Worm (Caenorhabditis elegans) whole organism, late embryonic: Measurements from ENCODE around the gene anmt-1.

ENCODE experiments used
- ceh-31 ChIP-seq: sonication (generic microtip); optimal IDR thresholded peaks from 2 replicates; lab custom pipeline; 2016; ENCODE audit warnings: missing genetic modification characterization, missing compliant biosample characterization
- elt-2 ChIP-seq: sonication (generic microtip); optimal IDR thresholded peaks from 2 replicates; lab custom pipeline; 2016; ENCODE audit warnings: missing genetic modification reagents, missing genetic modification characterization, missing compliant biosample characterization
- pha-4 ChIP-seq: fragments of 150-350 bp; optimal IDR thresholded peaks from 2 replicates; lab custom pipeline; 2018; ENCODE audit warnings: missing biosample characterization, missing genetic modification reagents, missing genetic modification characterization
- unc-3 ChIP-seq, 2 experiments: fragments of 200-800 bp in 1 of 2; sonication (Bioruptor generic) in 1 of 2; sonication (generic microtip) in 1 of 2; conservative IDR thresholded peaks in 1 of 2; optimal IDR thresholded peaks in 1 of 2; 2 replicates each; pipeline versions ENCODE4 v1.3.6 to Lab custom; 2016 to 2022; ENCODE audit warnings: missing compliant biosample characterization in 2 of 2, missing genetic modification characterization in 2 of 2, missing genetic modification reagents in 1 of 2
- unc-55 ChIP-seq: sonication (generic microtip); optimal IDR thresholded peaks from 2 replicates; lab custom pipeline; 2017; ENCODE audit warnings: missing biosample characterization, missing genetic modification reagents, missing genetic modification characterization

DNA sequence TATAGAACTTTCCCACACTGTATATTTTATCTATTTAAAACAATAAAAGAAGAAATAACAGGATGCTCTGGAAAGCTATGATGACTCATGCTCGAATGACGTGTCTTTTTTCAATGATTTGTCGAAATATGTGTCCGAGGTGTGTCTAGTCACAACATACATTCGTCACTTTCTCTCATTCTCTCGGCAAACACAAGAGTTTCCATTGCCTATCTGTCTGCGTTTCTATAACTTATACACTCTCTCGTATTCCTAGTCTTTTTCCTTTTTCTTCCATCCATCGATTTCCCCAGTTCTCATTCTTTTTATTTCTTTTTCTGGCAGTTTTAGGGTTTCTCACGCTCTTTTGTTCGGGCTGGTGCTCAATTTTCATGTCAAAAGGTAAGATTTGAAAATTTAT lies 12.1 kb downstream of the anmt-1 start:
- TF ChIP-seq unc-55, result no peak
- no peak for TF ChIP-seq ceh-31 (tag; lab: Kevin White, UChicago)
- no peak for TF ChIP-seq unc-3 (GFP tag; conservative IDR thresholded peaks at IDR 0.05; lab: Robert Waterston, UW)
- TF ChIP-seq unc-3 (tag; optimal IDR thresholded peaks at IDR 0.05; lab: Kevin White, UChicago), result no peak
- TF ChIP-seq pha-4 (tag; lab: Kevin White, UChicago), result no peak
- TF ChIP-seq elt-2 (tag; lab: Kevin White, UChicago), result no peak
